Fruit fly (Drosophila melanogaster) whole organism, embryonic: Measurements from ENCODE around the gene vers.
A peak's percentile ranks its signal among the peaks of the same experiment; 100 is the strongest.

Experiments used
- Asciz ChIP-seq: fragments of 200-800 bp; sonication (Bioruptor generic); optimal IDR thresholded peaks from 2 replicates; lab custom pipeline; 2017; ENCODE audit warnings: missing biosample characterization, mild to moderate bottlenecking, missing genetic modification characterization, missing genetic modification reagents
- Atf-2 ChIP-seq: fragments of 200-800 bp; sonication (Bioruptor generic); optimal IDR thresholded peaks from 2 replicates; lab custom pipeline; 2016; ENCODE audit warnings: missing biosample characterization, missing genetic modification characterization
- Atf3 ChIP-seq: fragments of 200-800 bp; sonication (Bioruptor generic); optimal IDR thresholded peaks from 3 replicates; lab custom pipeline; 2016; ENCODE audit warnings: missing biosample characterization, missing genetic modification characterization
- CG10209 ChIP-seq: fragments of 200-800 bp; sonication (Bioruptor generic); optimal IDR thresholded peaks from 3 replicates; lab custom pipeline; 2017; ENCODE audit warnings: missing biosample characterization, mild to moderate bottlenecking, missing genetic modification characterization, missing genetic modification reagents
- CG11247 ChIP-seq: fragments of 200-800 bp; sonication (Bioruptor generic); IDR thresholded peaks from 2 replicates; pipeline ENCODE4 v1.3.6; 2022; ENCODE audit warnings: missing biosample characterization, missing genetic modification characterization
- CG11560 ChIP-seq: fragments of 200-800 bp; sonication (Bioruptor generic); IDR thresholded peaks from 3 replicates; pipeline ENCODE4 v1.3.6; 2022; ENCODE audit warnings: missing biosample characterization, missing genetic modification characterization
- CG1233 ChIP-seq: fragments of 200-800 bp; sonication (Bioruptor generic); optimal IDR thresholded peaks from 4 replicates; lab custom pipeline; 2018; ENCODE audit warnings: missing biosample characterization, mild to moderate bottlenecking, missing genetic modification characterization
- CG13424 ChIP-seq: fragments of 200-800 bp; sonication (Bioruptor generic); optimal IDR thresholded peaks from 2 replicates; lab custom pipeline; 2019; ENCODE audit warnings: missing biosample characterization, mild to moderate bottlenecking, missing genetic modification characterization, moderate library complexity
- CG15696 ChIP-seq: fragments of 200-800 bp; sonication (Bioruptor generic); optimal IDR thresholded peaks from 2 replicates; lab custom pipeline; 2019; ENCODE audit warnings: missing biosample characterization, mild to moderate bottlenecking, missing genetic modification characterization, moderate library complexity
- CG17361 ChIP-seq: fragments of 200-800 bp; sonication (Bioruptor generic); IDR thresholded peaks from 3 replicates; pipeline ENCODE4 v1.3.6; 2022; ENCODE audit warnings: missing biosample characterization, missing genetic modification characterization
- CG18476 ChIP-seq: fragments of 200-800 bp; sonication (Bioruptor generic); optimal IDR thresholded peaks from 2 replicates; lab custom pipeline; 2016; ENCODE audit warnings: missing biosample characterization, mild to moderate bottlenecking, missing genetic modification characterization
- CG2875 ChIP-seq: fragments of 200-800 bp; sonication (Bioruptor generic); optimal IDR thresholded peaks from 2 replicates; lab custom pipeline; 2017; ENCODE audit warnings: missing biosample characterization, mild to moderate bottlenecking, missing genetic modification characterization, missing genetic modification reagents
- CG3065 ChIP-seq: fragments of 200-800 bp; sonication (Bioruptor generic); optimal IDR thresholded peaks from 2 replicates; lab custom pipeline; 2016; ENCODE audit warnings: missing biosample characterization, missing genetic modification characterization
- CG31224 ChIP-seq: fragments of 200-800 bp; sonication (Bioruptor generic); IDR thresholded peaks from 2 replicates; pipeline ENCODE4 v1.3.6; 2022; ENCODE audit warnings: missing biosample characterization, missing genetic modification characterization
- CG3726 ChIP-seq: fragments of 200-800 bp; sonication (Bioruptor generic); IDR thresholded peaks from 3 replicates; pipeline ENCODE4, ENCODE4 v1.3.6; 2022; ENCODE audit warnings: missing biosample characterization, missing genetic modification characterization
- CG3838 ChIP-seq: fragments of 200-800 bp; sonication (Bioruptor generic); optimal IDR thresholded peaks from 3 replicates; lab custom pipeline; 2016; ENCODE audit warnings: missing biosample characterization, missing genetic modification characterization
- CG4730 ChIP-seq: fragments of 200-800 bp; sonication (Bioruptor generic); IDR thresholded peaks from 2 replicates; pipeline ENCODE4 v1.3.6; 2022; ENCODE audit warnings: missing biosample characterization, missing genetic modification characterization
- CG6254 ChIP-seq: fragments of 200-800 bp; sonication (Bioruptor generic); optimal IDR thresholded peaks from 3 replicates; lab custom pipeline; 2017; ENCODE audit warnings: mild to moderate bottlenecking, missing biosample characterization, missing genetic modification reagents, missing genetic modification characterization
- CG6654 ChIP-seq: fragments of 200-800 bp; sonication (Bioruptor generic); optimal IDR thresholded peaks from 2 replicates; lab custom pipeline; 2017; ENCODE audit warnings: missing biosample characterization, mild to moderate bottlenecking, missing genetic modification characterization
- CG7271 ChIP-seq: fragments of 200-800 bp; sonication (Bioruptor generic); optimal IDR thresholded peaks from 2 replicates; lab custom pipeline; 2018; ENCODE audit warnings: missing biosample characterization, mild to moderate bottlenecking, missing genetic modification characterization, moderate library complexity
- CG9727 ChIP-seq: fragments of 200-800 bp; sonication (Bioruptor generic); optimal IDR thresholded peaks from 3 replicates; lab custom pipeline; 2017; ENCODE audit warnings: missing biosample characterization, mild to moderate bottlenecking, missing genetic modification characterization
- CG9817 ChIP-seq: fragments of 200-800 bp; sonication (Bioruptor generic); optimal IDR thresholded peaks from 2 replicates; lab custom pipeline; 2018; ENCODE audit warnings: missing biosample characterization, mild to moderate bottlenecking, missing genetic modification characterization, moderate library complexity
- CTCF ChIP-seq: fragments of 200-800 bp; sonication (Bioruptor generic); optimal IDR thresholded peaks from 2 replicates; lab custom pipeline; 2017; ENCODE audit warnings: missing biosample characterization, mild to moderate bottlenecking, missing genetic modification characterization, moderate library complexity
- Doc2 ChIP-seq: fragments of 200-800 bp; sonication (Bioruptor generic); IDR thresholded peaks from 2 replicates; pipeline ENCODE4 v1.3.6; 2022; ENCODE audit warnings: missing biosample characterization, missing genetic modification characterization
- Drgx ChIP-seq: fragments of 200-800 bp; sonication (Bioruptor generic); IDR thresholded peaks from 2 replicates; pipeline ENCODE4 v1.3.6; 2022; ENCODE audit warnings: missing biosample characterization, missing genetic modification characterization
- E2f1 ChIP-seq: fragments of 200-800 bp; sonication (Bioruptor generic); IDR thresholded peaks from 2 replicates; pipeline ENCODE4 v1.3.6; 2022; ENCODE audit warnings: missing biosample characterization, missing genetic modification characterization
- Fer1 ChIP-seq: fragments of 200-800 bp; sonication (Bioruptor generic); optimal IDR thresholded peaks from 2 replicates; lab custom pipeline; 2017; ENCODE audit warnings: missing biosample characterization, mild to moderate bottlenecking, missing genetic modification characterization
- H15 ChIP-seq: fragments of 200-800 bp; sonication (Bioruptor generic); IDR thresholded peaks from 3 replicates; pipeline ENCODE4 v1.3.6; 2022; ENCODE audit warnings: missing biosample characterization, missing genetic modification characterization
- HLH4C ChIP-seq: fragments of 200-800 bp; sonication (Bioruptor generic); IDR thresholded peaks from 3 replicates; pipeline ENCODE4 v1.3.6; 2022; ENCODE audit warnings: missing biosample characterization, missing genetic modification characterization; ENCODE audit not compliant: partially characterized antibody
- Nf-YA ChIP-seq: fragments of 200-800 bp; sonication (Bioruptor generic); IDR thresholded peaks from 2 replicates; pipeline ENCODE4 v1.3.6; 2022; ENCODE audit warnings: missing biosample characterization, missing genetic modification characterization
- Ravus ChIP-seq: fragments of 200-800 bp; sonication (Bioruptor generic); IDR thresholded peaks from 2 replicates; pipeline ENCODE4 v1.3.6; 2022; ENCODE audit warnings: missing biosample characterization, missing genetic modification characterization
- Scr ChIP-seq: fragments of 200-800 bp; sonication (Bioruptor generic); IDR thresholded peaks from 2 replicates; pipeline ENCODE4 v1.3.6; 2022; ENCODE audit warnings: missing biosample characterization, missing genetic modification characterization; ENCODE audit not compliant: partially characterized antibody
- Sox100B ChIP-seq: fragments of 200-800 bp; sonication (Bioruptor generic); optimal IDR thresholded peaks from 3 replicates; lab custom pipeline; 2018; ENCODE audit warnings: missing biosample characterization, mild to moderate bottlenecking, missing genetic modification characterization
- Xrp1 ChIP-seq: fragments of 200-800 bp; sonication (Bioruptor generic); IDR thresholded peaks from 2 replicates; pipeline ENCODE4 v1.3.6; 2022; ENCODE audit warnings: missing biosample characterization, missing genetic modification characterization
- YL-1 ChIP-seq: fragments of 200-800 bp; sonication (Bioruptor generic); optimal IDR thresholded peaks from 3 replicates; lab custom pipeline; 2017; ENCODE audit warnings: missing biosample characterization, mild to moderate bottlenecking, missing genetic modification characterization
- al ChIP-seq: fragments of 200-800 bp; sonication (Bioruptor generic); IDR thresholded peaks from 2 replicates; pipeline ENCODE4 v1.3.6; 2022; ENCODE audit warnings: missing biosample characterization, missing genetic modification characterization
- aop ChIP-seq: fragments of 200-800 bp; sonication (Bioruptor generic); IDR thresholded peaks from 2 replicates; pipeline ENCODE4 v1.3.6; 2022; ENCODE audit warnings: missing biosample characterization, missing genetic modification characterization
- ase ChIP-seq: fragments of 200-800 bp; sonication (Bioruptor generic); IDR thresholded peaks from 3 replicates; pipeline ENCODE4 v1.3.6; 2022; ENCODE audit warnings: missing biosample characterization, missing genetic modification characterization
- ash1 ChIP-seq: fragments of 200-800 bp; sonication (Bioruptor generic); optimal IDR thresholded peaks from 2 replicates; lab custom pipeline; 2018; ENCODE audit warnings: missing biosample characterization, mild to moderate bottlenecking, missing genetic modification characterization
- bsh ChIP-seq, 2 experiments: fragments of 200-800 bp; sonication (Bioruptor generic); optimal IDR thresholded peaks; 2 replicates each; lab custom pipeline; 2017 to 2018; ENCODE audit warnings: mild to moderate bottlenecking in 2 of 2, missing biosample characterization in 2 of 2, missing genetic modification characterization in 2 of 2, moderate library complexity in 1 of 2
- croc ChIP-seq: fragments of 200-800 bp; sonication (Bioruptor generic); conservative IDR thresholded peaks from 3 replicates; pipeline ENCODE4 v1.3.6; 2022; ENCODE audit warnings: missing biosample characterization, missing genetic modification characterization
- crol ChIP-seq: fragments of 200-800 bp; sonication (Bioruptor generic); IDR thresholded peaks from 2 replicates; pipeline ENCODE4 v1.3.6; 2022; ENCODE audit warnings: missing biosample characterization, missing genetic modification characterization
- dmrt99B ChIP-seq: fragments of 200-800 bp; sonication (Bioruptor generic); optimal IDR thresholded peaks from 2 replicates; lab custom pipeline; 2018; ENCODE audit warnings: missing biosample characterization, mild to moderate bottlenecking, missing genetic modification characterization, moderate library complexity
- insv ChIP-seq, 2 experiments: fragments of 200-800 bp; sonication (Bioruptor generic); optimal IDR thresholded peaks; 3 replicates each; lab custom pipeline; 2016 to 2018; ENCODE audit warnings: missing biosample characterization in 2 of 2, missing genetic modification characterization in 2 of 2
- klu ChIP-seq: fragments of 200-800 bp; sonication (Bioruptor generic); IDR thresholded peaks from 2 replicates; pipeline ENCODE4 v1.3.6; 2022; ENCODE audit warnings: missing biosample characterization, missing genetic modification characterization
- nom ChIP-seq: fragments of 200-800 bp; sonication (Bioruptor generic); optimal IDR thresholded peaks from 2 replicates; lab custom pipeline; 2017; ENCODE audit warnings: missing biosample characterization, missing genetic modification characterization, mild to moderate bottlenecking, moderate library complexity, missing genetic modification reagents
- pzg ChIP-seq: fragments of 200-800 bp; sonication (Bioruptor generic); optimal IDR thresholded peaks from 3 replicates; lab custom pipeline; 2018; ENCODE audit warnings: missing biosample characterization, mild to moderate bottlenecking, missing genetic modification characterization, moderate library complexity
- sima ChIP-seq: fragments of 200-800 bp; sonication (Bioruptor generic); optimal IDR thresholded peaks from 2 replicates; lab custom pipeline; 2016; ENCODE audit warnings: missing biosample characterization, missing genetic modification characterization
- tap ChIP-seq: fragments of 200-800 bp; optimal IDR thresholded peaks from 3 replicates; lab custom pipeline; 2019; ENCODE audit warnings: missing biosample characterization, mild to moderate bottlenecking, missing genetic modification characterization, moderate library complexity
- wek ChIP-seq: fragments of 200-800 bp; sonication (Bioruptor generic); optimal IDR thresholded peaks from 3 replicates; lab custom pipeline; 2018; ENCODE audit warnings: missing biosample characterization, mild to moderate bottlenecking, missing genetic modification characterization, moderate library complexity

Gene vers

dm6 chr3L:12108515-12108914, 7.4 kb upstream of the vers start (continued):
- no peak for TF ChIP-seq aop
- peak; percentile 21 for TF ChIP-seq dmrt99B (tag; lab: Kevin White, UChicago)
- no peak for TF ChIP-seq CG11560 (tag; lab: Robert Waterston, UW)

- TF ChIP-seq CG11247 (no peak), H15 (GFP tag; lab: Robert Waterston, UW) (no peak), tap (no peak), nom (GFP tag; lab: Kevin White, UChicago) (peak; percentile 33), CG3838 (GFP tag; lab: Kevin White, UChicago) (no peak), YL-1 (GFP tag; lab: Kevin White, UChicago) (no peak), CG15696 (tag; lab: Kevin White, UChicago) (no peak), bsh (GFP tag; optimal IDR thresholded peaks at IDR 0.05; lab: Kevin White, UChicago) (peak in 1 of 2 experiments; percentile 32), CG2875 (GFP tag; lab: Kevin White, UChicago) (no peak), Xrp1 (GFP tag; lab: Robert Waterston, UW) (peak; percentile 30; the same call in 1 of the 2 replicates), al (GFP tag; lab: Robert Waterston, UW) (no peak), Ravus (no peak), CG4730 (GFP tag; lab: Robert Waterston, UW) (no peak), CG9727 (no peak), CTCF (no peak), Scr (GFP tag; lab: Robert Waterston, UW) (no peak), Fer1 (GFP tag; lab: Kevin White, UChicago) (no peak), CG6654 (no peak), HLH4C (GFP tag; lab: Robert Waterston, UW) (no peak), Drgx (GFP tag; lab: Robert Waterston, UW) (peak; percentile 60), CG3726 (GFP tag; lab: Robert Waterston, UW) (no peak), CG7271 (tag; lab: Kevin White, UChicago) (no peak), CG10209 (GFP tag; lab: Kevin White, UChicago) (no peak), E2f1 (GFP tag; lab: Robert Waterston, UW) (no peak), ash1 (GFP tag; lab: Kevin White, UChicago) (no peak), aop (no peak), Doc2 (GFP tag; lab: Robert Waterston, UW) (no peak), CG18476 (no peak), Sox100B (GFP tag; lab: Kevin White, UChicago) (no peak), ase (no peak), Atf3 (no peak), insv (GFP tag; optimal IDR thresholded peaks at IDR 0.05; lab: Kevin White, UChicago) (no peak), CG6254 (GFP tag; lab: Kevin White, UChicago) (peak; percentile 4), CG1233 (GFP tag; lab: Kevin White, UChicago) (no peak), croc (GFP tag; lab: Robert Waterston, UW) (no peak), CG3065 (GFP tag; lab: Kevin White, UChicago) (no peak), sima (no peak), CG13424 (tag; lab: Kevin White, UChicago) (no peak), pzg (GFP tag; lab: Kevin White, UChicago) (no peak), CG17361 (GFP tag; lab: Robert Waterston, UW) (0 out of 3 replicates have a peak, but pooled peaks have one; percentile 7), Asciz (GFP tag; lab: Kevin White, UChicago) (peak; percentile 4), wek (GFP tag; lab: Kevin White, UChicago) (no peak), crol (GFP tag; lab: Robert Waterston, UW) (peak; percentile 64), CG31224 (GFP tag; lab: Robert Waterston, UW) (no peak), Atf-2 (GFP tag; lab: Kevin White, UChicago) (no peak), klu (GFP tag; lab: Robert Waterston, UW) (no peak), CG9817 (no peak), Nf-YA (GFP tag; lab: Robert Waterston, UW) (no peak)
These were observed 6.8 kb upstream of the vers start for dm6 chr3L:12109045-12109632.
